Fruit fly (Drosophila melanogaster): ENCODE measurements around the gene CG43736.

The CG43736 gene

dm6 chrX:6856332-6856995, 7.2 kb upstream of the CG43736 start (continued):
- TF ChIP-seq Pdp1 (GFP tag; optimal IDR thresholded peaks at IDR 0.05) (no peak), sisA (GFP tag; IDR thresholded peaks at IDR 0.05) (peak; percentile 67), caup (GFP tag; optimal IDR thresholded peaks at IDR 0.05; ENCODE audit: severe bottlenecking) (peak; percentile 75), CG8290 (GFP tag; optimal IDR thresholded peaks at IDR 0.05) (no peak), CG8290 (tag; optimal IDR thresholded peaks at IDR 0.05) (peak in 1 of 2 experiments; percentile 48), unpg (GFP tag; optimal IDR thresholded peaks at IDR 0.05) (peak; percentile 81), Dip2 (GFP tag; IDR thresholded peaks at IDR 0.05) (no peak), Atf-2 (GFP tag; optimal IDR thresholded peaks at IDR 0.05) (no peak), sens-2 (GFP tag; IDR thresholded peaks at IDR 0.05) (no peak), CG9609 (GFP tag; optimal IDR thresholded peaks at IDR 0.05) (no peak), tgo (GFP tag; IDR thresholded peaks at IDR 0.05) (peak; percentile 85), CG9876 (GFP tag; optimal IDR thresholded peaks at IDR 0.05) (no peak), crc (GFP tag; optimal IDR thresholded peaks at IDR 0.05) (no peak), CG14860 (GFP tag; IDR thresholded peaks at IDR 0.05; ENCODE audit: partially characterized antibody) (no peak), CG1832 (GFP tag; optimal IDR thresholded peaks at IDR 0.05) (no peak), ken (GFP tag; IDR thresholded peaks at IDR 0.05) (peak; percentile 47; the same call in 1 of the 3 replicates), lmd (GFP tag; IDR thresholded peaks at IDR 0.05) (peak; percentile 81), Myb (GFP tag; optimal IDR thresholded peaks at IDR 0.05) (no peak), cas (GFP tag; IDR thresholded peaks at IDR 0.05) (0 out of 2 replicates have a peak, but pooled peaks have one; percentile 45), bsh (GFP tag; optimal IDR thresholded peaks at IDR 0.05) (peak in 1 of 2 experiments; percentile 78), Hey (tag; optimal IDR thresholded peaks at IDR 0.05) (no peak), pzg (GFP tag; optimal IDR thresholded peaks at IDR 0.05) (no peak), CG11723 (GFP tag; optimal IDR thresholded peaks at IDR 0.05) (no peak), HLH54F (GFP tag; optimal IDR thresholded peaks at IDR 0.05) (no peak), sc (optimal IDR thresholded peaks at IDR 0.05) (no peak), sc (GFP tag; optimal IDR thresholded peaks at IDR 0.05) (no peak), CG10543 (GFP tag; optimal IDR thresholded peaks at IDR 0.05) (no peak), Doc2 (GFP tag; IDR thresholded peaks at IDR 0.05) (no peak), CG13424 (tag; optimal IDR thresholded peaks at IDR 0.05) (peak; percentile 75), en (GFP tag; optimal IDR thresholded peaks at IDR 0.05) (no peak), CG11247 (GFP tag; IDR thresholded peaks at IDR 0.05) (peak; percentile 57), chm (GFP tag; IDR thresholded peaks at IDR 0.05) (no peak; the same call in 1 of the 2 replicates), CG4424 (GFP tag; optimal IDR thresholded peaks at IDR 0.05) (peak; percentile 49), Poxn (GFP tag; IDR thresholded peaks at IDR 0.05) (peak; percentile 35; the same call in 1 of the 2 replicates), zen (tag; optimal IDR thresholded peaks at IDR 0.05) (peak; percentile 33), Mrtf (GFP tag; IDR thresholded peaks at IDR 0.05) (peak; percentile 51; the same call in 1 of the 3 replicates), Lhr (GFP tag; optimal IDR thresholded peaks at IDR 0.05) (no peak), CG30431 (GFP tag; optimal IDR thresholded peaks at IDR 0.05) (peak; percentile 46), CG13123 (GFP tag; optimal IDR thresholded peaks at IDR 0.05) (no peak), Awh (GFP tag; IDR thresholded peaks at IDR 0.05) (peak; percentile 66; the same call in 1 of the 2 replicates), CG31441 (GFP tag; IDR thresholded peaks at IDR 0.05) (peak; percentile 71), CG2129 (GFP tag; IDR thresholded peaks at IDR 0.05; ENCODE audit: partially characterized antibody) (no peak), CG8478 (optimal IDR thresholded peaks at IDR 0.05) (no peak), Ets97D (GFP tag; optimal IDR thresholded peaks at IDR 0.05) (no peak), CG2120 (GFP tag; optimal IDR thresholded peaks at IDR 0.05) (peak; percentile 55), CG11093 (GFP tag; IDR thresholded peaks at IDR 0.05) (peak; percentile 60; the same call in 2 of the 3 replicates), CG7357 (GFP tag; IDR thresholded peaks at IDR 0.05) (peak; percentile 59; the same call in 2 of the 3 replicates), repo (GFP tag; optimal IDR thresholded peaks at IDR 0.05) (no peak), lola (GFP tag; optimal IDR thresholded peaks at IDR 0.05) (peak in 2 of 3 experiments; percentile 1 to 16), maf-S (GFP tag; optimal IDR thresholded peaks at IDR 0.05) (no peak), E2f1 (GFP tag; IDR thresholded peaks at IDR 0.05) (peak; percentile 59; the same call in 1 of the 2 replicates)

All from whole organism, embryonic.